Fruit fly (Drosophila melanogaster) whole organism, embryonic: Measurements from ENCODE around the gene Chpf.

ENCODE experiments used
- Adf1 ChIP-seq: fragments of 200-800 bp; sonication (Bioruptor generic); IDR thresholded peaks from 2 replicates; pipeline ENCODE4 v1.3.6; 2022; ENCODE audit warnings: missing biosample characterization, missing genetic modification characterization
- Aef1 ChIP-seq: fragments of 200-800 bp; sonication (Bioruptor generic); IDR thresholded peaks from 3 replicates; pipeline ENCODE4 v1.3.6; 2022; ENCODE audit warnings: missing biosample characterization, missing genetic modification characterization
- CG10321 ChIP-seq: fragments of 200-800 bp; sonication (Bioruptor generic); IDR thresholded peaks from 2 replicates; pipeline ENCODE4 v1.3.6; 2022; ENCODE audit warnings: missing biosample characterization, missing genetic modification characterization
- CG10654 ChIP-seq: fragments of 200-800 bp; sonication (Bioruptor generic); optimal IDR thresholded peaks from 2 replicates; lab custom pipeline; 2016; ENCODE audit warnings: missing biosample characterization, missing genetic modification characterization
- CG11093 ChIP-seq: fragments of 200-800 bp; sonication (Bioruptor generic); IDR thresholded peaks from 3 replicates; pipeline ENCODE4 v1.3.6; 2022; ENCODE audit warnings: missing biosample characterization, missing genetic modification characterization
- CG12071 ChIP-seq: fragments of 200-800 bp; sonication (Bioruptor generic); optimal IDR thresholded peaks from 3 replicates; lab custom pipeline; 2018; ENCODE audit warnings: missing biosample characterization, mild to moderate bottlenecking, missing genetic modification characterization
- CG13296 ChIP-seq: fragments of 200-800 bp; sonication (Bioruptor generic); optimal IDR thresholded peaks from 3 replicates; lab custom pipeline; 2018; ENCODE audit warnings: missing biosample characterization, mild to moderate bottlenecking, missing genetic modification characterization
- CG13894 ChIP-seq: fragments of 200-800 bp; sonication (Bioruptor generic); optimal IDR thresholded peaks from 3 replicates; lab custom pipeline; 2018; ENCODE audit warnings: missing biosample characterization, mild to moderate bottlenecking, missing genetic modification characterization, moderate library complexity
- CG14050 ChIP-seq: fragments of 200-800 bp; sonication (Bioruptor generic); IDR thresholded peaks from 3 replicates; pipeline ENCODE4 v1.3.6; 2022; ENCODE audit warnings: missing biosample characterization, missing genetic modification characterization
- CG14667 ChIP-seq: fragments of 200-800 bp; sonication (Bioruptor generic); IDR thresholded peaks from 2 replicates; pipeline ENCODE4 v1.3.6; 2022; ENCODE audit warnings: missing biosample characterization, missing genetic modification characterization
- CG1647 ChIP-seq: fragments of 200-800 bp; sonication (Bioruptor generic); optimal IDR thresholded peaks from 3 replicates; lab custom pipeline; 2016; ENCODE audit warnings: missing biosample characterization, missing genetic modification characterization
- CG17328 ChIP-seq: fragments of 200-800 bp; sonication (Bioruptor generic); IDR thresholded peaks from 2 replicates; pipeline ENCODE4 v1.3.6; 2022; ENCODE audit warnings: missing biosample characterization, missing genetic modification characterization
- CG30020 ChIP-seq: fragments of 200-800 bp; optimal IDR thresholded peaks from 2 replicates; lab custom pipeline; 2019; ENCODE audit warnings: missing biosample characterization, mild to moderate bottlenecking, missing genetic modification characterization, moderate library complexity
- CG3838 ChIP-seq: fragments of 200-800 bp; sonication (Bioruptor generic); optimal IDR thresholded peaks from 3 replicates; lab custom pipeline; 2016; ENCODE audit warnings: missing biosample characterization, missing genetic modification characterization
- CG4424 ChIP-seq: fragments of 200-800 bp; sonication (Bioruptor generic); optimal IDR thresholded peaks from 3 replicates; lab custom pipeline; 2016; ENCODE audit warnings: missing biosample characterization, missing genetic modification characterization
- CG4730 ChIP-seq: fragments of 200-800 bp; sonication (Bioruptor generic); IDR thresholded peaks from 2 replicates; pipeline ENCODE4 v1.3.6; 2022; ENCODE audit warnings: missing biosample characterization, missing genetic modification characterization
- CG4820 ChIP-seq: fragments of 200-800 bp; sonication (Bioruptor generic); optimal IDR thresholded peaks from 3 replicates; lab custom pipeline; 2016; ENCODE audit warnings: missing biosample characterization, missing genetic modification characterization
- CG5245 ChIP-seq: fragments of 200-800 bp; sonication (Bioruptor generic); optimal IDR thresholded peaks from 3 replicates; lab custom pipeline; 2016; ENCODE audit warnings: missing biosample characterization, missing genetic modification characterization
- CG9437 ChIP-seq: fragments of 200-800 bp; sonication (Bioruptor generic); optimal IDR thresholded peaks from 2 replicates; lab custom pipeline; 2018; ENCODE audit warnings: missing biosample characterization, mild to moderate bottlenecking, missing genetic modification characterization
- CG9609 ChIP-seq: fragments of 200-800 bp; sonication (Bioruptor generic); optimal IDR thresholded peaks from 3 replicates; lab custom pipeline; 2016; ENCODE audit warnings: missing biosample characterization, missing genetic modification characterization
- CTCF ChIP-seq: fragments of 200-800 bp; sonication (Bioruptor generic); optimal IDR thresholded peaks from 2 replicates; lab custom pipeline; 2017; ENCODE audit warnings: missing biosample characterization, mild to moderate bottlenecking, missing genetic modification characterization, moderate library complexity
- Fer1 ChIP-seq: fragments of 200-800 bp; sonication (Bioruptor generic); optimal IDR thresholded peaks from 2 replicates; lab custom pipeline; 2017; ENCODE audit warnings: missing biosample characterization, mild to moderate bottlenecking, missing genetic modification characterization
- Fer3 ChIP-seq: fragments of 200-800 bp; sonication (Bioruptor generic); optimal IDR thresholded peaks from 2 replicates; lab custom pipeline; 2018; ENCODE audit warnings: missing biosample characterization, mild to moderate bottlenecking, missing genetic modification characterization, moderate library complexity
- H2.0 ChIP-seq: fragments of 200-800 bp; sonication (Bioruptor generic); IDR thresholded peaks from 2 replicates; pipeline ENCODE4 v1.3.6; 2022; ENCODE audit warnings: missing biosample characterization, missing genetic modification characterization
- HLH3B ChIP-seq: fragments of 200-800 bp; sonication (Bioruptor generic); IDR thresholded peaks from 2 replicates; pipeline ENCODE4 v1.3.6; 2022; ENCODE audit warnings: missing biosample characterization, missing genetic modification characterization
- Lhr ChIP-seq: fragments of 200-800 bp; sonication (Bioruptor generic); optimal IDR thresholded peaks from 3 replicates; lab custom pipeline; 2017; ENCODE audit warnings: mild to moderate bottlenecking, missing biosample characterization, missing genetic modification reagents, missing genetic modification characterization
- Max ChIP-seq: fragments of 200-800 bp; sonication (Bioruptor generic); optimal IDR thresholded peaks from 2 replicates; lab custom pipeline; 2016; ENCODE audit warnings: missing biosample characterization, mild to moderate bottlenecking, missing genetic modification characterization
- Nf-YA ChIP-seq: fragments of 200-800 bp; sonication (Bioruptor generic); IDR thresholded peaks from 2 replicates; pipeline ENCODE4 v1.3.6; 2022; ENCODE audit warnings: missing biosample characterization, missing genetic modification characterization
- NfI ChIP-seq: fragments of 200-800 bp; sonication (Bioruptor generic); optimal IDR thresholded peaks from 3 replicates; lab custom pipeline; 2018; ENCODE audit warnings: missing biosample characterization, mild to moderate bottlenecking, missing genetic modification characterization, moderate library complexity
- Pdp1 ChIP-seq, 2 experiments: fragments of 200-800 bp; sonication (Bioruptor generic); optimal IDR thresholded peaks; 3 replicates each; lab custom pipeline; 2016; ENCODE audit warnings: missing biosample characterization in 2 of 2, missing genetic modification characterization in 2 of 2, mild to moderate bottlenecking in 1 of 2, moderate library complexity in 1 of 2
- Rx ChIP-seq: fragments of 200-800 bp; sonication (Bioruptor generic); IDR thresholded peaks from 2 replicates; pipeline ENCODE4 v1.3.6; 2022; ENCODE audit warnings: missing biosample characterization, missing genetic modification characterization
- Taf1 ChIP-seq: fragments of 200-800 bp; sonication (Bioruptor generic); IDR thresholded peaks from 2 replicates; pipeline ENCODE4 v1.3.6; 2022; ENCODE audit warnings: missing biosample characterization, missing genetic modification characterization
- Tbp ChIP-seq: fragments of >200 bp; optimal IDR thresholded peaks from 2 replicates; lab custom pipeline; 2018; ENCODE audit warnings: missing biosample characterization, missing genetic modification characterization
- ap ChIP-seq: fragments of 200-800 bp; sonication (Bioruptor generic); IDR thresholded peaks from 2 replicates; pipeline ENCODE4 v1.3.6; 2022; ENCODE audit warnings: missing biosample characterization, missing genetic modification characterization
- az2 ChIP-seq: fragments of 200-800 bp; sonication (Bioruptor generic); optimal IDR thresholded peaks from 3 replicates; lab custom pipeline; 2016; ENCODE audit warnings: missing biosample characterization, missing genetic modification characterization
- bcd ChIP-seq: fragments of 200-800 bp; sonication (Bioruptor generic); optimal IDR thresholded peaks from 2 replicates; lab custom pipeline; 2017; ENCODE audit warnings: missing biosample characterization, mild to moderate bottlenecking, missing genetic modification characterization
- dimm ChIP-seq: fragments of 200-800 bp; sonication (Bioruptor generic); IDR thresholded peaks from 2 replicates; pipeline ENCODE4 v1.3.6; 2022; ENCODE audit warnings: missing biosample characterization, missing genetic modification characterization
- dpn ChIP-seq, 2 experiments: fragments of 200-800 bp; sonication (Bioruptor generic); optimal IDR thresholded peaks; 3 replicates each; lab custom pipeline; 2016; ENCODE audit warnings: missing biosample characterization in 2 of 2, missing genetic modification characterization in 2 of 2
- dysf ChIP-seq: fragments of 200-800 bp; sonication (Bioruptor generic); IDR thresholded peaks from 3 replicates; pipeline ENCODE4 v1.3.6; 2022; ENCODE audit warnings: missing biosample characterization, missing genetic modification characterization
- ewg ChIP-seq: fragments of 200-800 bp; sonication (Bioruptor generic); optimal IDR thresholded peaks from 3 replicates; lab custom pipeline; 2017; ENCODE audit warnings: mild to moderate bottlenecking, missing biosample characterization, missing genetic modification reagents, missing genetic modification characterization
- grn ChIP-seq: fragments of 200-800 bp; sonication (Bioruptor generic); optimal IDR thresholded peaks from 3 replicates; lab custom pipeline; 2017; ENCODE audit warnings: missing biosample characterization, missing genetic modification characterization
- her ChIP-seq: fragments of 200-800 bp; sonication (Bioruptor generic); optimal IDR thresholded peaks from 2 replicates; lab custom pipeline; 2016; ENCODE audit warnings: missing biosample characterization, missing genetic modification characterization
- jumu ChIP-seq: fragments of 200-800 bp; sonication (Bioruptor generic); optimal IDR thresholded peaks from 3 replicates; lab custom pipeline; 2016; ENCODE audit warnings: missing biosample characterization, missing genetic modification characterization
- nau ChIP-seq: fragments of 200-800 bp; sonication (Bioruptor generic); optimal IDR thresholded peaks from 3 replicates; lab custom pipeline; 2017; ENCODE audit warnings: missing biosample characterization, mild to moderate bottlenecking, missing genetic modification characterization, missing genetic modification reagents
- nerfin-1 ChIP-seq: fragments of 200-800 bp; sonication (Bioruptor generic); optimal IDR thresholded peaks from 3 replicates; lab custom pipeline; 2019; ENCODE audit warnings: missing biosample characterization, mild to moderate bottlenecking, missing genetic modification characterization, moderate library complexity
- org-1 ChIP-seq: fragments of 200-800 bp; sonication (Bioruptor generic); optimal IDR thresholded peaks from 2 replicates; lab custom pipeline; 2017; ENCODE audit warnings: missing biosample characterization, missing genetic modification characterization
- schlank ChIP-seq: fragments of 200-800 bp; sonication (Bioruptor generic); optimal IDR thresholded peaks from 2 replicates; lab custom pipeline; 2018; ENCODE audit warnings: missing biosample characterization, mild to moderate bottlenecking, missing genetic modification characterization
- sima ChIP-seq: fragments of 200-800 bp; sonication (Bioruptor generic); optimal IDR thresholded peaks from 2 replicates; lab custom pipeline; 2016; ENCODE audit warnings: missing biosample characterization, missing genetic modification characterization
- tll ChIP-seq, 2 experiments: fragments of 200-800 bp in 1 of 2; fragments of >200 bp in 1 of 2; sonication (Bioruptor generic) in 1 of 2; optimal IDR thresholded peaks; 2 replicates each; lab custom pipeline; 2017 to 2019; ENCODE audit warnings: missing biosample characterization in 2 of 2, missing genetic modification characterization in 2 of 2, mild to moderate bottlenecking in 1 of 2, moderate library complexity in 1 of 2
- trem ChIP-seq: fragments of 200-800 bp; optimal IDR thresholded peaks from 3 replicates; lab custom pipeline; 2019; ENCODE audit warnings: missing biosample characterization, mild to moderate bottlenecking, missing genetic modification characterization, moderate library complexity
- twi ChIP-seq: fragments of 200-800 bp; optimal IDR thresholded peaks from 2 replicates; lab custom pipeline; 2019; ENCODE audit warnings: missing biosample characterization, mild to moderate bottlenecking, missing genetic modification characterization, moderate library complexity
- vfl ChIP-seq: fragments of 200-800 bp; sonication (Bioruptor generic); optimal IDR thresholded peaks from 2 replicates; lab custom pipeline; 2016; ENCODE audit warnings: missing biosample characterization, missing genetic modification characterization
- wdn ChIP-seq: fragments of 200-800 bp; sonication (Bioruptor generic); IDR thresholded peaks from 2 replicates; pipeline ENCODE4 v1.3.6; 2022; ENCODE audit warnings: missing biosample characterization, missing genetic modification characterization

Chpf gene

dm6 chrX:13112238-13112829, at the start of gene Chpf:
Gene Chpf (minus strand): TSS chrX:13112462.
- TF ChIP-seq dpn (GFP tag; optimal IDR thresholded peaks at IDR 0.05; lab: Kevin White, UChicago): no peak
- no peak for TF ChIP-seq bcd
- TF ChIP-seq CG13894 (tag; lab: Kevin White, UChicago): no peak
- no peak for TF ChIP-seq Taf1 (GFP tag; lab: Robert Waterston, UW)
- no peak for TF ChIP-seq CG9609 (GFP tag; lab: Kevin White, UChicago)
- no peak for TF ChIP-seq Nf-YA (GFP tag; lab: Robert Waterston, UW)
- TF ChIP-seq CG14050 (GFP tag; lab: Robert Waterston, UW): no peak
- no peak for TF ChIP-seq Max (GFP tag; lab: Kevin White, UChicago)
- no peak for TF ChIP-seq CG9437 (GFP tag; lab: Kevin White, UChicago)
- TF ChIP-seq Fer3 (tag; lab: Kevin White, UChicago): no peak
- no peak for TF ChIP-seq CG10321 (GFP tag; lab: Robert Waterston, UW)
- no peak for TF ChIP-seq org-1 (GFP tag; lab: Kevin White, UChicago)
- TF ChIP-seq CG10654 (GFP tag; lab: Kevin White, UChicago): no peak
- TF ChIP-seq nerfin-1 (tag; lab: Kevin White, UChicago): no peak
- no peak for TF ChIP-seq HLH3B (GFP tag; lab: Robert Waterston, UW)
- TF ChIP-seq vfl: no peak
- TF ChIP-seq dysf (GFP tag; lab: Robert Waterston, UW): no peak
- TF ChIP-seq Tbp: no peak
- no peak for TF ChIP-seq CG5245 (GFP tag; lab: Kevin White, UChicago)
- TF ChIP-seq NfI (GFP tag; lab: Kevin White, UChicago): no peak
- TF ChIP-seq az2: no peak
- no peak for TF ChIP-seq tll (GFP tag; optimal IDR thresholded peaks at IDR 0.05; lab: Kevin White, UChicago)
- TF ChIP-seq Fer1 (GFP tag; lab: Kevin White, UChicago): no peak
- TF ChIP-seq CG4730 (GFP tag; lab: Robert Waterston, UW): no peak
- TF ChIP-seq CG30020 (tag; lab: Kevin White, UChicago): peak; percentile 63
- TF ChIP-seq CG3838: no peak
- no peak for TF ChIP-seq H2.0 (GFP tag; lab: Robert Waterston, UW)
- TF ChIP-seq CG14667: no peak
- TF ChIP-seq CG1647 (GFP tag; lab: Kevin White, UChicago): no peak
- no peak for TF ChIP-seq twi (tag; lab: Kevin White, UChicago)
- no peak for TF ChIP-seq CG4424 (GFP tag; lab: Kevin White, UChicago)
- TF ChIP-seq Pdp1 (GFP tag; optimal IDR thresholded peaks at IDR 0.05; lab: Kevin White, UChicago): peak in 1 of 2 experiments; percentile 22
- TF ChIP-seq Lhr (GFP tag; lab: Kevin White, UChicago): no peak
- TF ChIP-seq dimm (GFP tag; lab: Robert Waterston, UW): no peak
- TF ChIP-seq Aef1 (GFP tag; lab: Robert Waterston, UW): no peak
- TF ChIP-seq sima: no peak
- peak; percentile 17 for TF ChIP-seq trem (tag; lab: Kevin White, UChicago)
- no peak for TF ChIP-seq CG11093 (GFP tag; lab: Robert Waterston, UW)
- TF ChIP-seq grn (GFP tag; lab: Kevin White, UChicago): no peak
- TF ChIP-seq Rx (GFP tag; lab: Robert Waterston, UW): no peak
- TF ChIP-seq ewg (GFP tag; lab: Kevin White, UChicago): no peak
- TF ChIP-seq her (GFP tag; lab: Kevin White, UChicago): no peak
- no peak for TF ChIP-seq CTCF (GFP tag; lab: Kevin White, UChicago)
- TF ChIP-seq schlank (tag; lab: Kevin White, UChicago): no peak
- TF ChIP-seq jumu (GFP tag; lab: Kevin White, UChicago): no peak
- no peak for TF ChIP-seq ap (GFP tag; lab: Robert Waterston, UW)
- no peak for TF ChIP-seq CG4820
- no peak for TF ChIP-seq nau (GFP tag; lab: Kevin White, UChicago)
- TF ChIP-seq wdn: no peak
- no peak for TF ChIP-seq CG12071
- TF ChIP-seq CG17328 (GFP tag; lab: Robert Waterston, UW): no peak
- TF ChIP-seq Adf1: no peak
- no peak for TF ChIP-seq CG13296 (GFP tag; lab: Kevin White, UChicago)
